Fruit fly (Drosophila melanogaster) whole organism, prepupa: Measurements from ENCODE around the gene CG14074.

ENCODE experiments used
- CG32006 ChIP-seq: fragments of 200-800 bp; sonication (Bioruptor generic); optimal IDR thresholded peaks from 3 replicates; lab custom pipeline; 2017; ENCODE audit warnings: missing biosample characterization, mild to moderate bottlenecking, missing genetic modification characterization
- CG6163 ChIP-seq: fragments of 200-800 bp; sonication (Bioruptor generic); IDR thresholded peaks from 3 replicates; pipeline ENCODE4 v1.3.6; 2022; ENCODE audit warnings: missing biosample characterization, missing genetic modification characterization
- CG6854 ChIP-seq: fragments of 200-800 bp; sonication (Bioruptor generic); optimal IDR thresholded peaks from 2 replicates; lab custom pipeline; 2017; ENCODE audit warnings: missing biosample characterization, mild to moderate bottlenecking, missing genetic modification characterization
- CG8119 ChIP-seq: fragments of 200-800 bp; sonication (Bioruptor generic); IDR thresholded peaks from 3 replicates; pipeline ENCODE4 v1.3.6; 2022; ENCODE audit warnings: missing biosample characterization, missing genetic modification characterization
- Eip78C ChIP-seq: fragments of 200-800 bp; sonication (Bioruptor generic); peaks from one replicate; lab custom pipeline; 2016; ENCODE audit warnings: missing biosample characterization, missing genetic modification characterization
- Ets21C ChIP-seq: fragments of 200-800 bp; sonication (Bioruptor generic); optimal IDR thresholded peaks from 3 replicates; lab custom pipeline; 2016; ENCODE audit warnings: missing biosample characterization, missing genetic modification characterization
- Lpt ChIP-seq: fragments of 200-800 bp; sonication (Bioruptor generic); optimal IDR thresholded peaks from 3 replicates; lab custom pipeline; 2016; ENCODE audit warnings: missing biosample characterization, missing genetic modification characterization
- Sox14 ChIP-seq: fragments of 200-800 bp; sonication (Bioruptor generic); optimal IDR thresholded peaks from 3 replicates; lab custom pipeline; 2016; ENCODE audit warnings: missing biosample characterization, missing genetic modification characterization
- acj6 ChIP-seq: fragments of 200-800 bp; sonication (Bioruptor generic); optimal IDR thresholded peaks from 3 replicates; lab custom pipeline; 2016; ENCODE audit warnings: missing biosample characterization, missing genetic modification characterization
- esn ChIP-seq: fragments of 200-800 bp; sonication (Bioruptor generic); optimal IDR thresholded peaks from 2 replicates; lab custom pipeline; 2016; ENCODE audit warnings: missing biosample characterization, mild to moderate bottlenecking, missing genetic modification characterization, moderate library complexity
- lz ChIP-seq: fragments of 200-800 bp; sonication (Bioruptor generic); optimal IDR thresholded peaks from 3 replicates; lab custom pipeline; 2016; ENCODE audit warnings: missing biosample characterization, missing genetic modification characterization
- net ChIP-seq: fragments of 200-800 bp; sonication (Bioruptor generic); optimal IDR thresholded peaks from 3 replicates; lab custom pipeline; 2016; ENCODE audit warnings: missing biosample characterization, missing genetic modification characterization

DNA sequence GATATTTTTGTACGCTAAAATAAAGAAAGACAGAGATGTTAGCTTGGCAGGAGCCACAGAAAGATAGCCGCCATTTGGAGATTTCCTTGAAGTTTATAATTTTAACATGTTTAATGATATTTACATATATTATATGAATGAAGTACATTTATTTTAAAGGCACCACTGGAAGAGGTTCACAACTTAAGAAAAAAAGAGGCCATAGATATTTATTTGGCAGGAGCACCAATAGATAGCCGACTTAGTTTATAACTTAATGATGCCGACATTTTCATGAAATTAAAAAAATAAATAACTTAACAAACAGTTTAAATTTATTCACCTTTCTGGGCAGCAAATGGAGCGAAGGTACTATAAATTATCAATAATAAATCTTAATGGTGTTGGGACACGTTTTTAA lies 44.0 kb upstream of the CG14074 start:
- TF ChIP-seq CG6854 (GFP tag; lab: Kevin White, UChicago) (no peak), Ets21C (GFP tag; lab: Kevin White, UChicago) (no peak), acj6 (GFP tag; lab: Kevin White, UChicago) (no peak), esn (GFP tag; lab: Kevin White, UChicago) (no peak), CG32006 (GFP tag; lab: Kevin White, UChicago) (no peak), Sox14 (GFP tag; lab: Kevin White, UChicago) (no peak), CG6163 (GFP tag; lab: Robert Waterston, UW) (no peak), lz (GFP tag; lab: Kevin White, UChicago) (no peak), Lpt (no peak), net (GFP tag; lab: Kevin White, UChicago) (no peak), CG8119 (GFP tag; lab: Robert Waterston, UW) (no peak), Eip78C (GFP tag; lab: Kevin White, UChicago) (no peak)
